Worm (Caenorhabditis elegans) whole organism, L1 larva: ENCODE results near the gene Y48A6C.4.
A peak's percentile ranks its signal among the peaks of the same experiment; 100 is the strongest.

Experiments used
- C04F5.9 ChIP-seq: sonication (generic microtip); optimal IDR thresholded peaks from 2 replicates; lab custom pipeline; 2016; ENCODE audit warnings: missing genetic modification characterization, missing compliant biosample characterization
- C16A3.4 ChIP-seq: fragments of 150-350 bp; optimal IDR thresholded peaks from 2 replicates; lab custom pipeline; 2014; ENCODE audit warnings: missing biosample characterization, missing genetic modification characterization
- alr-1 ChIP-seq: fragments of 200-800 bp; sonication (Bioruptor generic); optimal IDR thresholded peaks from 2 replicates; lab custom pipeline; 2018; ENCODE audit warnings: borderline replicate concordance, mild to moderate bottlenecking, missing genetic modification characterization, missing compliant biosample characterization
- ama-1 ChIP-seq: fragments of 150-350 bp; optimal IDR thresholded peaks from 2 replicates; lab custom pipeline; 2014
- blmp-1 ChIP-seq: fragments of 150-350 bp; optimal IDR thresholded peaks from 2 replicates; lab custom pipeline; 2014; ENCODE audit warnings: missing biosample characterization, missing genetic modification characterization
- ceh-82 ChIP-seq, 3 experiments: fragments of 150-350 bp in 1 of 3; sonication (generic microtip) in 2 of 3; optimal IDR thresholded peaks; 2 replicates each; lab custom pipeline; 2014 to 2017; ENCODE audit warnings: missing biosample characterization in 3 of 3, missing genetic modification characterization in 3 of 3
- ceh-88 ChIP-seq: fragments of 200-800 bp; sonication (Bioruptor generic); IDR thresholded peaks from 2 replicates; pipeline ENCODE4 v1.3.6; 2022; ENCODE audit warnings: missing genetic modification characterization, missing compliant biosample characterization
- efl-1 ChIP-seq, 4 experiments: fragments of 150-350 bp; optimal IDR thresholded peaks in 3 of 4; peaks in 1 of 4; 1 replicate in 1 of 4; 2 replicates in 3 of 4; lab custom pipeline; 2014; ENCODE audit warnings: missing biosample characterization in 2 of 4, missing genetic modification characterization in 2 of 4, missing genetic modification reagents in 2 of 4
- efl-3 ChIP-seq: fragments of 200-800 bp; sonication (Bioruptor generic); optimal IDR thresholded peaks from 2 replicates; lab custom pipeline; 2018; ENCODE audit warnings: mild to moderate bottlenecking, missing genetic modification characterization, missing compliant biosample characterization
- ets-5 ChIP-seq: fragments of 200-800 bp; sonication (Bioruptor generic); IDR thresholded peaks from 2 replicates; pipeline ENCODE4 v1.3.6; 2022; ENCODE audit warnings: missing genetic modification characterization, missing compliant biosample characterization
- fkh-4 ChIP-seq: sonication (generic microtip); optimal IDR thresholded peaks from 2 replicates; lab custom pipeline; 2016; ENCODE audit warnings: missing compliant biosample characterization, missing genetic modification characterization, borderline replicate concordance
- fos-1 ChIP-seq: fragments of 150-350 bp; optimal IDR thresholded peaks from 2 replicates; lab custom pipeline; 2014; ENCODE audit warnings: missing biosample characterization, missing genetic modification characterization
- grh-1 ChIP-seq: fragments of 200-800 bp; sonication (Bioruptor generic); IDR thresholded peaks from 2 replicates; pipeline ENCODE4 v1.3.6; 2022; ENCODE audit warnings: missing genetic modification reagents, missing genetic modification characterization, missing compliant biosample characterization
- hlh-17 ChIP-seq: fragments of 200-800 bp; sonication (Bioruptor generic); optimal IDR thresholded peaks from 2 replicates; lab custom pipeline; 2018; ENCODE audit warnings: missing genetic modification characterization, mild to moderate bottlenecking, missing compliant biosample characterization, moderate library complexity, borderline replicate concordance
- hpl-2 ChIP-seq: fragments of 150-350 bp; optimal IDR thresholded peaks from 2 replicates; lab custom pipeline; 2014; ENCODE audit warnings: missing biosample characterization, missing genetic modification reagents, missing genetic modification characterization
- jun-1 ChIP-seq: fragments of 150-350 bp; optimal IDR thresholded peaks from 2 replicates; lab custom pipeline; 2014; ENCODE audit warnings: missing biosample characterization, missing genetic modification reagents, missing genetic modification characterization
- lin-39 ChIP-seq: fragments of 150-350 bp; optimal IDR thresholded peaks from 2 replicates; lab custom pipeline; 2014; ENCODE audit warnings: missing biosample characterization, missing genetic modification reagents, missing genetic modification characterization
- lir-3 ChIP-seq: sonication (generic microtip); optimal IDR thresholded peaks from 2 replicates; lab custom pipeline; 2016; ENCODE audit warnings: mild to moderate bottlenecking, missing genetic modification characterization, moderate library complexity, missing compliant biosample characterization; ENCODE audit not compliant: poor library complexity
- mab-9 ChIP-seq: fragments of 200-800 bp; sonication (Bioruptor generic); IDR thresholded peaks from 2 replicates; pipeline ENCODE4 v1.3.6; 2022; ENCODE audit warnings: missing genetic modification reagents, missing genetic modification characterization, missing compliant biosample characterization
- nhr-12 ChIP-seq: sonication (generic microtip); optimal IDR thresholded peaks from 2 replicates; lab custom pipeline; 2017; ENCODE audit warnings: missing biosample characterization, missing genetic modification characterization
- nhr-19 ChIP-seq: fragments of 200-800 bp; sonication (Bioruptor generic); conservative IDR thresholded peaks from 2 replicates; pipeline ENCODE4 v1.3.6; 2022; ENCODE audit warnings: missing genetic modification characterization, missing compliant biosample characterization
- nhr-20 ChIP-seq: sonication (generic microtip); optimal IDR thresholded peaks from 2 replicates; lab custom pipeline; 2016; ENCODE audit warnings: mild to moderate bottlenecking, missing genetic modification characterization, missing compliant biosample characterization
- nhr-47 ChIP-seq: sonication (generic microtip); optimal IDR thresholded peaks from 2 replicates; lab custom pipeline; 2016; ENCODE audit warnings: mild to moderate bottlenecking, missing genetic modification characterization, moderate library complexity, missing compliant biosample characterization
- nhr-71 ChIP-seq: sonication (generic microtip); optimal IDR thresholded peaks from 2 replicates; lab custom pipeline; 2016; ENCODE audit warnings: mild to moderate bottlenecking, missing genetic modification characterization, moderate library complexity, missing compliant biosample characterization
- nhr-77 ChIP-seq: fragments of 150-350 bp; optimal IDR thresholded peaks from 2 replicates; lab custom pipeline; 2014; ENCODE audit warnings: missing biosample characterization, missing genetic modification characterization
- nhr-84 ChIP-seq: sonication (generic microtip); optimal IDR thresholded peaks from 2 replicates; lab custom pipeline; 2017; ENCODE audit warnings: missing biosample characterization, missing genetic modification characterization
- nhr-90 ChIP-seq: sonication (generic microtip); optimal IDR thresholded peaks from 2 replicates; lab custom pipeline; 2016; ENCODE audit warnings: mild to moderate bottlenecking, missing genetic modification characterization, missing compliant biosample characterization; ENCODE audit not compliant: poor library complexity
- rnt-1 ChIP-seq: sonication (generic microtip); optimal IDR thresholded peaks from 2 replicates; lab custom pipeline; 2016; ENCODE audit warnings: mild to moderate bottlenecking, missing genetic modification characterization, moderate library complexity, missing compliant biosample characterization
- skn-1 ChIP-seq: fragments of 150-350 bp; optimal IDR thresholded peaks from 2 replicates; lab custom pipeline; 2014; ENCODE audit warnings: missing biosample characterization, missing genetic modification characterization
- snpc-4 ChIP-seq: fragments of 150-350 bp; optimal IDR thresholded peaks from 2 replicates; lab custom pipeline; 2014; ENCODE audit warnings: missing biosample characterization, missing genetic modification characterization
- sup-37 ChIP-seq: fragments of 200-800 bp; sonication (Bioruptor generic); optimal IDR thresholded peaks from 2 replicates; lab custom pipeline; 2018; ENCODE audit warnings: mild to moderate bottlenecking, missing genetic modification characterization, missing compliant biosample characterization
- swsn-7 ChIP-seq: sonication (generic microtip); optimal IDR thresholded peaks from 2 replicates; lab custom pipeline; 2016; ENCODE audit warnings: missing genetic modification characterization, missing compliant biosample characterization
- tbx-2 ChIP-seq: sonication (generic microtip); optimal IDR thresholded peaks from 2 replicates; lab custom pipeline; 2016; ENCODE audit warnings: missing genetic modification characterization, missing compliant biosample characterization
- unc-62 ChIP-seq: fragments of 150-350 bp; optimal IDR thresholded peaks from 2 replicates; lab custom pipeline; 2014; ENCODE audit warnings: missing biosample characterization, missing genetic modification reagents, missing genetic modification characterization
- unc-98 ChIP-seq: fragments of 200-800 bp; sonication (Bioruptor generic); IDR thresholded peaks from 2 replicates; pipeline ENCODE4 v1.3.6; 2022; ENCODE audit warnings: missing genetic modification characterization, missing compliant biosample characterization
- vab-15 ChIP-seq: sonication (generic microtip); optimal IDR thresholded peaks from 2 replicates; lab custom pipeline; 2017; ENCODE audit warnings: missing genotype, mild to moderate bottlenecking, missing genetic modification characterization, missing compliant biosample characterization
- zag-1 ChIP-seq: fragments of 150-350 bp; optimal IDR thresholded peaks from 2 replicates; lab custom pipeline; 2014; ENCODE audit warnings: missing biosample characterization, missing genetic modification characterization
- zip-4 ChIP-seq: fragments of 200-800 bp; sonication (Bioruptor generic); optimal IDR thresholded peaks from 2 replicates; lab custom pipeline; 2018; ENCODE audit warnings: mild to moderate bottlenecking, missing genetic modification characterization, moderate library complexity, missing compliant biosample characterization
- ztf-4 ChIP-seq: fragments of 150-350 bp; optimal IDR thresholded peaks from 2 replicates; lab custom pipeline; 2014; ENCODE audit warnings: missing biosample characterization, missing genetic modification characterization

The Y48A6C.4 gene

ce11 chrIII:11112718-11113117 lies 6.9 kb upstream of the Y48A6C.4 start (continued):
- TF ChIP-seq sup-37 (GFP tag; lab: Kevin White, UChicago): no peak
- TF ChIP-seq fos-1 (tag; lab: Kevin White, UChicago): no peak
- peak; percentile 64 for TF ChIP-seq mab-9
- no peak for TF ChIP-seq ztf-4 (tag; lab: Kevin White, UChicago)
- TF ChIP-seq nhr-77 (tag; lab: Kevin White, UChicago): peak; percentile 5
- TF ChIP-seq hlh-17: no peak
- TF ChIP-seq nhr-12 (tag; lab: Kevin White, UChicago): no peak
- TF ChIP-seq, all 84 proteins: peak for 38

DNA sequence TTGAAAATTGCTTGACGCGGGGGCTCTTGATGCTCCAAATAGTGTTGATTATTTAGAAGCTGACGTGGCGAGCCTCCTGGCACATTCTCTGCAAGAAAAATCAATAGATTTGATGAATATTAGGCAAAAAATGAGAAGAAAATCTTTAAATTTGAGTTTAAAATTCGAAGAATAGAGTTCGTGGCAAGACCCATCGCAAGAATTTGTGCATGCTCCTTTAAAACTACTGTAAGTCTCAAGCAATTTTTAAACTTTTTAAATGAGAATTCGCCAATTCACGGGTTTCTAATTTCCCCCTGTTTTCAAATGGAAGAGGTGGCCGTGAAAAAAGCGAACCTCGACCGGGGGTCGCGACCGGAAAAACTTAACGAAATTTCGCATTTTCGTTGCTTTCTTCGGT lies 5.8 kb upstream of the Y48A6C.4 start:
- TF ChIP-seq nhr-77 (tag; lab: Kevin White, UChicago) (no peak), skn-1 (tag; lab: Kevin White, UChicago) (no peak), alr-1 (tag; lab: Kevin White, UChicago) (no peak), nhr-84 (tag; lab: Kevin White, UChicago) (no peak), ceh-88 (GFP tag; lab: Robert Waterston, UW) (no peak), efl-3 (GFP tag; lab: Kevin White, UChicago) (no peak), lir-3 (tag; lab: Kevin White, UChicago) (no peak), ets-5 (GFP tag; lab: Robert Waterston, UW) (no peak), vab-15 (tag; lab: Kevin White, UChicago) (no peak), rnt-1 (no peak), C16A3.4 (no peak), unc-62 (GFP tag; lab: Kevin White, UChicago) (no peak), blmp-1 (tag; lab: Kevin White, UChicago) (no peak), ceh-82 (tag; optimal IDR thresholded peaks at IDR 0.05; lab: Kevin White, UChicago) (no peak), lin-39 (tag; lab: Kevin White, UChicago) (no peak), fkh-4 (no peak), mab-9 (no peak), unc-98 (GFP tag; lab: Robert Waterston, UW) (no peak), C04F5.9 (tag; lab: Kevin White, UChicago) (no peak)
- TF ChIP-seq, all 84 proteins: peak for 0

DNA sequence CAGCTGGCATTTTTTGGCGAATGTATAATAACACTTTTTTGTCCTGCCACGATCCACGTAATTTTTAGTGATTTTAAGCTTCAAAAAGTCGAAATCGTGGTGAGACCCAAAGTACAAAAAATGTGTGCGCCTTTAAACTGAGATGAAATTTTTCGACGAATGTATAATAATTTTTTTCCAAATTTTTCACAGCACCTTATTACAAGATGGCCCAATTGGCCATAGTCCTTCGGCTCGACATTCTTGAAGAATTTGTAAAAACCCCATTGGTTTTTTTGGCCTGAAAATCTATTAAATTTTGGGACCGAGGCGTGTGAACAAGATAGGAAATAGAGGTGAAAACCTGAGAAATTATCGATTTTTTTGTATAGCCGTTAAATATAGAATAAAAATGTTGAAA lies 3.6 kb upstream of the Y48A6C.4 start:
- no peak for TF ChIP-seq ama-1 (lab: Kevin White, UChicago)
- peak; percentile 82 for TF ChIP-seq alr-1 (tag; lab: Kevin White, UChicago)
- no peak for TF ChIP-seq zip-4 (GFP tag; lab: Kevin White, UChicago)

ce11 chrIII:11118107-11118506 lies 1.5 kb upstream of the Y48A6C.4 start:
- peak; percentile 29 for TF ChIP-seq nhr-90 (tag; lab: Kevin White, UChicago)
- peak; percentile 38 for TF ChIP-seq nhr-19 (GFP tag; lab: Robert Waterston, UW)

DNA sequence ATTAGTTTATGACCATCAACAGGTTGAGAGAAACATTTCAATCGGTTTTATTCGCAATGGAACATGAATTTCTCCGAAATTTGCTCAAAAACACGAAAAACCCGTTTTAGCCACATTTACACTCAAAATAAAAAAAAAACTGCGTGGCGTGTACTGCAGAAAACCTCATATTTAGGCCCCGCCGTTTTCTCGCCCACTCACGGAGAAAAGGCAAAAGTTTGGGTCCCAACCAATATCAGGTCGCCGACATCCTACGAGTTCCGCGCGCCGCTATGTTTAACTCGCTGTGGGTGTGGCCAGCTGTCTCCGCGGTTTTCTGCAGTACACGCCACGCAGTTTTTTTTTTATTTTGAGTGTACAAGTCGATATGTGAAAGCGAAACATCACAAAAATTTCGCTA lies 4.2 kb downstream of the Y48A6C.4 start:
- no peak for TF ChIP-seq unc-62 (GFP tag; lab: Kevin White, UChicago)
- no peak for TF ChIP-seq nhr-20 (tag; lab: Kevin White, UChicago)
- no peak for TF ChIP-seq zag-1 (tag; lab: Kevin White, UChicago)
- TF ChIP-seq hpl-2 (GFP tag; lab: Kevin White, UChicago): no peak
- peak; percentile 34 for TF ChIP-seq nhr-71 (tag; lab: Kevin White, UChicago)
- peak; percentile 94 for TF ChIP-seq snpc-4
- TF ChIP-seq nhr-47 (tag; lab: Kevin White, UChicago): peak; percentile 27
- no peak for TF ChIP-seq tbx-2 (tag; lab: Kevin White, UChicago)
- peak; percentile 43 for TF ChIP-seq nhr-19 (GFP tag; lab: Robert Waterston, UW)
- TF ChIP-seq grh-1 (GFP tag; lab: Robert Waterston, UW): 0 out of 2 replicates have a peak, but pooled peaks have one; percentile 5
- no peak for TF ChIP-seq nhr-77 (tag; lab: Kevin White, UChicago)
- TF ChIP-seq jun-1: no peak
- TF ChIP-seq swsn-7 (tag; lab: Kevin White, UChicago): no peak
- TF ChIP-seq efl-1 (optimal IDR thresholded peaks at IDR 0.05; lab: Kevin White, UChicago): peak in 1 of 2 experiments; percentile 7
- TF ChIP-seq efl-1 (GFP tag; optimal IDR thresholded peaks at IDR 0.05 in 1 of 2; lab: Kevin White, UChicago): no peak
- no peak for TF ChIP-seq mab-9
- peak; percentile 83 for TF ChIP-seq rnt-1
